Fruit fly (Drosophila melanogaster): ENCODE results near the gene CG15892.

Gene CG15892

dm6 chrX:6278879-6279628, 15.1 kb downstream of the CG15892 start (continued):
- TF ChIP-seq tna (GFP tag; IDR thresholded peaks at IDR 0.05; ENCODE audit: partially characterized antibody) (0 out of 2 replicates have a peak, but pooled peaks have one; percentile 30), sug (tag; optimal IDR thresholded peaks at IDR 0.05) (no peak), Med (GFP tag) (peak; percentile 79), h (optimal IDR thresholded peaks at IDR 0.05) (no peak), inv (GFP tag; IDR thresholded peaks at IDR 0.05; ENCODE audit: partially characterized antibody) (peak; percentile 18; the same call in 1 of the 2 replicates), CG9215 (GFP tag; IDR thresholded peaks at IDR 0.05) (no peak), CG17568 (GFP tag; optimal IDR thresholded peaks at IDR 0.05) (no peak), da (GFP tag; optimal IDR thresholded peaks at IDR 0.05) (no peak), exex (tag; optimal IDR thresholded peaks at IDR 0.05) (no peak), bbx (GFP tag; IDR thresholded peaks at IDR 0.05; ENCODE audit: partially characterized antibody) (peak; percentile 37; the same call in 1 of the 2 replicates), dpn (GFP tag; optimal IDR thresholded peaks at IDR 0.05) (no peak), CG3838 (GFP tag; optimal IDR thresholded peaks at IDR 0.05) (no peak), CG10543 (GFP tag; optimal IDR thresholded peaks at IDR 0.05) (peak; percentile 58), CG15011 (GFP tag; optimal IDR thresholded peaks at IDR 0.05) (no peak), CG8290 (GFP tag; optimal IDR thresholded peaks at IDR 0.05) (no peak), CG8290 (tag; optimal IDR thresholded peaks at IDR 0.05) (peak; percentile 34 to 47), gce (GFP tag; IDR thresholded peaks at IDR 0.05) (no peak), Fer1 (GFP tag; optimal IDR thresholded peaks at IDR 0.05) (peak; percentile 12), danr (GFP tag; IDR thresholded peaks at IDR 0.05) (no peak), CG14710 (tag; optimal IDR thresholded peaks at IDR 0.05) (peak; percentile 36), jumu (GFP tag; optimal IDR thresholded peaks at IDR 0.05) (no peak), Sry-β (GFP tag; optimal IDR thresholded peaks at IDR 0.05) (no peak), E2f1 (GFP tag; IDR thresholded peaks at IDR 0.05) (no peak), CG18764 (GFP tag; optimal IDR thresholded peaks at IDR 0.05) (no peak), CG13424 (tag; optimal IDR thresholded peaks at IDR 0.05) (no peak), Abd-B (GFP tag; optimal IDR thresholded peaks at IDR 0.05) (no peak), CG30403 (GFP tag; optimal IDR thresholded peaks at IDR 0.05) (no peak), mirr (GFP tag; optimal IDR thresholded peaks at IDR 0.05) (no peak), CG15696 (tag; optimal IDR thresholded peaks at IDR 0.05) (no peak), hth (optimal IDR thresholded peaks at IDR 0.05) (no peak), CG11398 (GFP tag; optimal IDR thresholded peaks at IDR 0.05) (peak; percentile 46), Rfx (GFP tag; IDR thresholded peaks at IDR 0.05) (0 out of 2 replicates have a peak, but pooled peaks have one; percentile 14), BtbVII (GFP tag; optimal IDR thresholded peaks at IDR 0.05) (peak; percentile 58), Kr (GFP tag; optimal IDR thresholded peaks at IDR 0.05) (no peak), Pdp1 (GFP tag; optimal IDR thresholded peaks at IDR 0.05) (peak in 1 of 2 experiments; percentile 18), ci (GFP tag; IDR thresholded peaks at IDR 0.05) (no peak), Asciz (GFP tag; optimal IDR thresholded peaks at IDR 0.05) (no peak), TFAM (GFP tag; optimal IDR thresholded peaks at IDR 0.05) (no peak), scrt (GFP tag; optimal IDR thresholded peaks at IDR 0.05) (peak; percentile 34), Jarid2 (GFP tag; optimal IDR thresholded peaks at IDR 0.05) (peak; percentile 79), CG31224 (GFP tag; IDR thresholded peaks at IDR 0.05) (no peak), CG5245 (GFP tag; optimal IDR thresholded peaks at IDR 0.05) (no peak), B-H1 (GFP tag; IDR thresholded peaks at IDR 0.05) (no peak), Eip74EF (GFP tag; optimal IDR thresholded peaks at IDR 0.05) (no peak), CG2712 (tag; optimal IDR thresholded peaks at IDR 0.05) (peak; percentile 3), NfI (GFP tag; optimal IDR thresholded peaks at IDR 0.05) (no peak), cad (GFP tag; optimal IDR thresholded peaks at IDR 0.05) (peak; percentile 27), Drgx (GFP tag; IDR thresholded peaks at IDR 0.05) (no peak), CG6654 (GFP tag; optimal IDR thresholded peaks at IDR 0.05) (no peak), Fer2 (tag; optimal IDR thresholded peaks at IDR 0.05) (no peak)
